Fruit fly (Drosophila melanogaster) whole organism, embryonic: ENCODE results near the gene side-IV.

Experiments
- B-H1 ChIP-seq: fragments of 200-800 bp; sonication (Bioruptor generic); IDR thresholded peaks from 3 replicates; pipeline ENCODE4 v1.3.6; 2022; ENCODE audit warnings: missing biosample characterization, missing genetic modification characterization
- CG10147 ChIP-seq: fragments of 200-800 bp; sonication (Bioruptor generic); optimal IDR thresholded peaks from 2 replicates; lab custom pipeline; 2019; ENCODE audit warnings: missing biosample characterization, mild to moderate bottlenecking, missing genetic modification characterization, moderate library complexity
- CG10543 ChIP-seq: fragments of 200-800 bp; sonication (Bioruptor generic); optimal IDR thresholded peaks from 3 replicates; lab custom pipeline; 2017; ENCODE audit warnings: missing biosample characterization, mild to moderate bottlenecking, missing genetic modification characterization, moderate library complexity
- CG10565 ChIP-seq: fragments of 200-800 bp; sonication (Bioruptor generic); optimal IDR thresholded peaks from 3 replicates; lab custom pipeline; 2016; ENCODE audit warnings: missing biosample characterization, mild to moderate bottlenecking, missing genetic modification characterization
- CG12071 ChIP-seq: fragments of 200-800 bp; sonication (Bioruptor generic); optimal IDR thresholded peaks from 3 replicates; lab custom pipeline; 2018; ENCODE audit warnings: missing biosample characterization, mild to moderate bottlenecking, missing genetic modification characterization
- CG14050 ChIP-seq: fragments of 200-800 bp; sonication (Bioruptor generic); IDR thresholded peaks from 3 replicates; pipeline ENCODE4 v1.3.6; 2022; ENCODE audit warnings: missing biosample characterization, missing genetic modification characterization
- CG14965 ChIP-seq: fragments of 200-800 bp; sonication (Bioruptor generic); optimal IDR thresholded peaks from 2 replicates; lab custom pipeline; 2016; ENCODE audit warnings: missing biosample characterization, missing genetic modification characterization, borderline replicate concordance
- CG16779 ChIP-seq: fragments of 200-800 bp; sonication (Bioruptor generic); IDR thresholded peaks from 2 replicates; pipeline ENCODE4 v1.3.6; 2022; ENCODE audit warnings: missing biosample characterization, missing genetic modification characterization
- CG17802 ChIP-seq: fragments of 200-800 bp; sonication (Bioruptor generic); optimal IDR thresholded peaks from 2 replicates; lab custom pipeline; 2018; ENCODE audit warnings: missing biosample characterization, mild to moderate bottlenecking, missing genetic modification characterization, moderate library complexity
- CG18011 ChIP-seq: fragments of 200-800 bp; sonication (Bioruptor generic); optimal IDR thresholded peaks from 2 replicates; lab custom pipeline; 2017; ENCODE audit warnings: missing biosample characterization, missing genetic modification characterization, mild to moderate bottlenecking, moderate library complexity, missing genotype
- CG3281 ChIP-seq: fragments of 200-800 bp; sonication (Bioruptor generic); optimal IDR thresholded peaks from 3 replicates; lab custom pipeline; 2017; ENCODE audit warnings: missing biosample characterization, mild to moderate bottlenecking, missing genetic modification characterization
- CG4282 ChIP-seq: fragments of 200-800 bp; sonication (Bioruptor generic); optimal IDR thresholded peaks from 2 replicates; lab custom pipeline; 2016; ENCODE audit warnings: missing biosample characterization, missing genetic modification characterization
- CG4328 ChIP-seq: fragments of 200-800 bp; sonication (Bioruptor generic); optimal IDR thresholded peaks from 3 replicates; lab custom pipeline; 2017; ENCODE audit warnings: missing biosample characterization, missing genetic modification reagents, missing genetic modification characterization
- CG5180 ChIP-seq: fragments of 200-800 bp; sonication (Bioruptor generic); optimal IDR thresholded peaks from 3 replicates; lab custom pipeline; 2017; ENCODE audit warnings: missing biosample characterization, missing genetic modification characterization, mild to moderate bottlenecking, moderate library complexity, missing genetic modification reagents
- CG7839 ChIP-seq: fragments of 200-800 bp; sonication (Bioruptor generic); optimal IDR thresholded peaks from 3 replicates; lab custom pipeline; 2018; ENCODE audit warnings: missing biosample characterization, mild to moderate bottlenecking, missing genetic modification characterization, moderate library complexity
- CG9437 ChIP-seq: fragments of 200-800 bp; sonication (Bioruptor generic); optimal IDR thresholded peaks from 2 replicates; lab custom pipeline; 2018; ENCODE audit warnings: missing biosample characterization, mild to moderate bottlenecking, missing genetic modification characterization
- CG9932 ChIP-seq: fragments of 200-800 bp; sonication (Bioruptor generic); IDR thresholded peaks from 2 replicates; pipeline ENCODE4 v1.3.6; 2022; ENCODE audit warnings: missing biosample characterization, missing genetic modification characterization
- CTCF ChIP-seq: fragments of 200-800 bp; sonication (Bioruptor generic); optimal IDR thresholded peaks from 2 replicates; lab custom pipeline; 2017; ENCODE audit warnings: missing biosample characterization, mild to moderate bottlenecking, missing genetic modification characterization, moderate library complexity
- D19A ChIP-seq: fragments of 200-800 bp; optimal IDR thresholded peaks from 3 replicates; lab custom pipeline; 2019; ENCODE audit warnings: missing biosample characterization, mild to moderate bottlenecking, missing genetic modification characterization, moderate library complexity
- Dip3 ChIP-seq: fragments of 200-800 bp; sonication (Bioruptor generic); optimal IDR thresholded peaks from 3 replicates; lab custom pipeline; 2016; ENCODE audit warnings: missing biosample characterization, missing genetic modification characterization
- E2f2 ChIP-seq: fragments of 200-800 bp; sonication (Bioruptor generic); IDR thresholded peaks from 2 replicates; pipeline ENCODE4 v1.3.6; 2022; ENCODE audit warnings: missing biosample characterization, missing genetic modification characterization
- Eip74EF ChIP-seq, 2 experiments: fragments of 200-800 bp in 1 of 2; fragments of >200 bp in 1 of 2; sonication (Bioruptor generic) in 1 of 2; optimal IDR thresholded peaks; 2 replicates each; lab custom pipeline; 2017 to 2019; ENCODE audit warnings: missing biosample characterization in 2 of 2, missing genetic modification characterization in 2 of 2, mild to moderate bottlenecking in 1 of 2, moderate library complexity in 1 of 2
- GATAe ChIP-seq: fragments of 200-800 bp; sonication (Bioruptor generic); conservative IDR thresholded peaks from 2 replicates; pipeline ENCODE4 v1.3.6; 2022; ENCODE audit warnings: missing biosample characterization, missing genetic modification characterization
- Gug ChIP-seq: fragments of 200-800 bp; sonication (Bioruptor generic); IDR thresholded peaks from 4 replicates; pipeline ENCODE4 v1.3.6; 2022; ENCODE audit warnings: missing biosample characterization, missing genetic modification characterization
- Hr51 ChIP-seq, 2 experiments: fragments of 200-800 bp; sonication (Bioruptor generic); optimal IDR thresholded peaks; 2 replicates in 1 of 2; 3 replicates in 1 of 2; lab custom pipeline; 2016 to 2018; ENCODE audit warnings: missing biosample characterization in 2 of 2, missing genetic modification characterization in 2 of 2, mild to moderate bottlenecking in 1 of 2, moderate library complexity in 1 of 2
- Hsf ChIP-seq: fragments of 200-800 bp; sonication (Bioruptor generic); optimal IDR thresholded peaks from 3 replicates; lab custom pipeline; 2016; ENCODE audit warnings: missing biosample characterization, missing genetic modification characterization
- Meics ChIP-seq: fragments of 200-800 bp; sonication (Bioruptor generic); optimal IDR thresholded peaks from 2 replicates; lab custom pipeline; 2017; ENCODE audit warnings: missing biosample characterization, mild to moderate bottlenecking, missing genetic modification characterization
- Oaz ChIP-seq: fragments of 200-800 bp; sonication (Bioruptor generic); IDR thresholded peaks from 2 replicates; pipeline ENCODE4 v1.3.6; 2022; ENCODE audit warnings: missing biosample characterization, missing genetic modification characterization
- Rfx ChIP-seq: fragments of 200-800 bp; sonication (Bioruptor generic); IDR thresholded peaks from 2 replicates; pipeline ENCODE4 v1.3.6; 2022; ENCODE audit warnings: missing biosample characterization, missing genetic modification characterization
- TFAM ChIP-seq: fragments of 200-800 bp; sonication (Bioruptor generic); optimal IDR thresholded peaks from 2 replicates; lab custom pipeline; 2017; ENCODE audit warnings: missing biosample characterization, missing genetic modification characterization, inconsistent platforms
- Tbp ChIP-seq: fragments of >200 bp; optimal IDR thresholded peaks from 2 replicates; lab custom pipeline; 2018; ENCODE audit warnings: missing biosample characterization, missing genetic modification characterization
- al ChIP-seq: fragments of 200-800 bp; sonication (Bioruptor generic); IDR thresholded peaks from 2 replicates; pipeline ENCODE4 v1.3.6; 2022; ENCODE audit warnings: missing biosample characterization, missing genetic modification characterization
- aop ChIP-seq: fragments of 200-800 bp; sonication (Bioruptor generic); IDR thresholded peaks from 2 replicates; pipeline ENCODE4 v1.3.6; 2022; ENCODE audit warnings: missing biosample characterization, missing genetic modification characterization
- ap ChIP-seq: fragments of 200-800 bp; sonication (Bioruptor generic); IDR thresholded peaks from 2 replicates; pipeline ENCODE4 v1.3.6; 2022; ENCODE audit warnings: missing biosample characterization, missing genetic modification characterization
- ara ChIP-seq: fragments of 200-800 bp; sonication (Bioruptor generic); IDR thresholded peaks from 2 replicates; pipeline ENCODE4 v1.3.6; 2022; ENCODE audit warnings: missing biosample characterization, missing genetic modification characterization
- cas ChIP-seq: fragments of 200-800 bp; sonication (Bioruptor generic); IDR thresholded peaks from 2 replicates; pipeline ENCODE4 v1.3.6; 2022; ENCODE audit warnings: missing biosample characterization, missing genetic modification characterization
- cg ChIP-seq: fragments of 200-800 bp; sonication (Bioruptor generic); optimal IDR thresholded peaks from 3 replicates; lab custom pipeline; 2019; ENCODE audit warnings: missing biosample characterization, mild to moderate bottlenecking, missing genetic modification characterization, moderate library complexity
- cwo ChIP-seq: fragments of 200-800 bp; sonication (Bioruptor generic); optimal IDR thresholded peaks from 3 replicates; lab custom pipeline; 2017; ENCODE audit warnings: missing biosample characterization, missing genetic modification characterization, mild to moderate bottlenecking, moderate library complexity, missing genetic modification reagents
- dm ChIP-seq: fragments of 200-800 bp; sonication (Bioruptor generic); optimal IDR thresholded peaks from 3 replicates; lab custom pipeline; 2016; ENCODE audit warnings: missing biosample characterization, missing genetic modification characterization
- knrl ChIP-seq: fragments of 200-800 bp; sonication (Bioruptor generic); IDR thresholded peaks from 3 replicates; pipeline ENCODE4 v1.3.6; 2022; ENCODE audit warnings: missing biosample characterization, missing genetic modification characterization; ENCODE audit not compliant: partially characterized antibody
- lola ChIP-seq, 3 experiments: fragments of >200 bp in 2 of 3; fragments of 200-800 bp in 1 of 3; sonication (Bioruptor generic) in 1 of 3; optimal IDR thresholded peaks; 2 replicates each; lab custom pipeline; 2017 to 2019; ENCODE audit warnings: missing biosample characterization in 3 of 3, missing genetic modification characterization in 3 of 3, mild to moderate bottlenecking in 1 of 3, moderate library complexity in 1 of 3
- onecut ChIP-seq: fragments of 200-800 bp; sonication (Bioruptor generic); IDR thresholded peaks from 2 replicates; pipeline ENCODE4 v1.3.6; 2022; ENCODE audit warnings: missing biosample characterization, missing genetic modification characterization
- pnt ChIP-seq: fragments of 200-800 bp; sonication (Bioruptor generic); optimal IDR thresholded peaks from 3 replicates; lab custom pipeline; 2016; ENCODE audit warnings: missing biosample characterization, missing genetic modification characterization
- rib ChIP-seq: fragments of 200-800 bp; sonication (Bioruptor generic); IDR thresholded peaks from 2 replicates; pipeline ENCODE4 v1.3.6; 2022; ENCODE audit warnings: missing biosample characterization, missing genetic modification characterization
- sd ChIP-seq: fragments of 200-800 bp; sonication (Bioruptor generic); optimal IDR thresholded peaks from 3 replicates; lab custom pipeline; 2018; ENCODE audit warnings: missing biosample characterization, mild to moderate bottlenecking, missing genetic modification characterization, moderate library complexity
- slbo ChIP-seq: fragments of 200-800 bp; sonication (Bioruptor generic); IDR thresholded peaks from 2 replicates; pipeline ENCODE4 v1.3.6; 2022; ENCODE audit warnings: missing biosample characterization, missing genetic modification characterization
- tin ChIP-seq: fragments of 200-800 bp; sonication (Bioruptor generic); optimal IDR thresholded peaks from 3 replicates; lab custom pipeline; 2016; ENCODE audit warnings: missing biosample characterization, missing genetic modification characterization
- tio ChIP-seq: fragments of 200-800 bp; sonication (Bioruptor generic); optimal IDR thresholded peaks from 2 replicates; lab custom pipeline; 2017; ENCODE audit warnings: missing biosample characterization, missing genetic modification characterization, inconsistent platforms
- wdn ChIP-seq: fragments of 200-800 bp; sonication (Bioruptor generic); IDR thresholded peaks from 2 replicates; pipeline ENCODE4 v1.3.6; 2022; ENCODE audit warnings: missing biosample characterization, missing genetic modification characterization
- zen ChIP-seq: fragments of 200-800 bp; sonication (Bioruptor generic); optimal IDR thresholded peaks from 3 replicates; lab custom pipeline; 2018; ENCODE audit warnings: missing biosample characterization, mild to moderate bottlenecking, missing genetic modification characterization, moderate library complexity
- zf30C ChIP-seq: fragments of 200-800 bp; sonication (Bioruptor generic); optimal IDR thresholded peaks from 3 replicates; lab custom pipeline; 2018; ENCODE audit warnings: missing biosample characterization, mild to moderate bottlenecking, missing genetic modification characterization

Gene side-IV

dm6 chr3R:13453955-13454354 lies 3.6 kb downstream of the side-IV start (continued):
- TF ChIP-seq sd (tag; lab: Kevin White, UChicago), result peak; percentile 86
- TF ChIP-seq CG10565, result no peak
- peak; percentile 2 for TF ChIP-seq CG9437 (GFP tag; lab: Kevin White, UChicago)
- TF ChIP-seq GATAe (GFP tag; lab: Robert Waterston, UW), result no peak; the same call in 1 of the 2 replicates
- TF ChIP-seq CG10543 (GFP tag; lab: Kevin White, UChicago), result peak; percentile 13
- no peak for TF ChIP-seq CG14965 (GFP tag; lab: Kevin White, UChicago)
- peak; percentile 79 for TF ChIP-seq CG10147 (GFP tag; lab: Kevin White, UChicago)
- peak; percentile 88 for TF ChIP-seq Rfx (GFP tag; lab: Robert Waterston, UW)
- TF ChIP-seq Hr51 (GFP tag; optimal IDR thresholded peaks at IDR 0.05; lab: Kevin White, UChicago), result peak in 1 of 2 experiments; percentile 67
- peak; percentile 21 for TF ChIP-seq CG18011 (GFP tag; lab: Kevin White, UChicago)
- no peak for TF ChIP-seq cg
- peak; percentile 56; the same call in 1 of the 2 replicates for TF ChIP-seq CG16779 (GFP tag; lab: Robert Waterston, UW)
- TF ChIP-seq CG5180 (GFP tag; lab: Kevin White, UChicago), result peak; percentile 31
- peak; percentile 72 for TF ChIP-seq Dip3 (GFP tag; lab: Kevin White, UChicago)
- no peak for TF ChIP-seq dm (GFP tag; lab: Kevin White, UChicago)
- TF ChIP-seq ara (GFP tag; lab: Robert Waterston, UW), result no peak
- TF ChIP-seq wdn (GFP tag; lab: Robert Waterston, UW), result peak; percentile 59
- TF ChIP-seq cas, result peak; percentile 64; the same call in 1 of the 2 replicates
- no peak for TF ChIP-seq knrl (GFP tag; lab: Robert Waterston, UW)
- peak; percentile 73 for TF ChIP-seq CG3281 (GFP tag; lab: Kevin White, UChicago)
- TF ChIP-seq CG4328 (GFP tag; lab: Kevin White, UChicago), result no peak
- peak; percentile 84 for TF ChIP-seq CG7839 (tag; lab: Kevin White, UChicago)
- no peak for TF ChIP-seq CTCF (GFP tag; lab: Kevin White, UChicago)
- peak; percentile 56 for TF ChIP-seq rib (GFP tag; lab: Robert Waterston, UW)
- TF ChIP-seq Gug, result peak; percentile 44; the same call in 2 of the 4 replicates
- peak; percentile 52; the same call in 1 of the 2 replicates for TF ChIP-seq Oaz
- no peak for TF ChIP-seq Tbp
- TF ChIP-seq aop (GFP tag; lab: Robert Waterston, UW), result no peak
- no peak for TF ChIP-seq zf30C (GFP tag; lab: Kevin White, UChicago)
- peak; percentile 31; the same call in 1 of the 3 replicates for TF ChIP-seq CG14050 (GFP tag; lab: Robert Waterston, UW)
- TF ChIP-seq lola (GFP tag; optimal IDR thresholded peaks at IDR 0.05; lab: Kevin White, UChicago), result peak in 1 of 3 experiments; percentile 49
- peak; percentile 67 for TF ChIP-seq cwo
- TF ChIP-seq zen (tag; lab: Kevin White, UChicago), result no peak
- TF ChIP-seq ap (GFP tag; lab: Robert Waterston, UW), result peak; percentile 43; the same call in 1 of the 2 replicates
- TF ChIP-seq tio, result peak; percentile 30
- TF ChIP-seq E2f2 (GFP tag; lab: Robert Waterston, UW), result peak; percentile 27; the same call in 1 of the 2 replicates
- TF ChIP-seq D19A, result peak; percentile 92
- peak in 1 of 2 experiments; percentile 59 for TF ChIP-seq Eip74EF (GFP tag; optimal IDR thresholded peaks at IDR 0.05; lab: Kevin White, UChicago)
- TF ChIP-seq Meics (GFP tag; lab: Kevin White, UChicago), result peak; percentile 81
- TF ChIP-seq tin (GFP tag; lab: Kevin White, UChicago), result peak; percentile 46
- TF ChIP-seq TFAM (GFP tag; lab: Kevin White, UChicago), result no peak
- TF ChIP-seq pnt (GFP tag; lab: Kevin White, UChicago), result peak; percentile 36
- peak; percentile 11 for TF ChIP-seq CG12071 (GFP tag; lab: Kevin White, UChicago)
- peak; percentile 85 for TF ChIP-seq slbo (GFP tag; lab: Robert Waterston, UW)
- peak; percentile 80 for TF ChIP-seq al (GFP tag; lab: Robert Waterston, UW)
- peak; percentile 51 for TF ChIP-seq Hsf
- TF ChIP-seq CG4282, result no peak
- peak; percentile 57 for TF ChIP-seq B-H1 (GFP tag; lab: Robert Waterston, UW)
- TF ChIP-seq CG9932, result peak; percentile 90
- TF ChIP-seq CG17802, result no peak
- peak; percentile 31; the same call in 1 of the 2 replicates for TF ChIP-seq onecut (GFP tag; lab: Robert Waterston, UW)
